Worm (Caenorhabditis elegans) whole organism, L3 larva: ENCODE data around the gene lhpp-1.
"Not testable (repeated sequence)": the region's sequence is repeated elsewhere in the genome, so short reads cannot be mapped to it uniquely, and the experiment has no call there.

Source experiments
- ZK546.5 ChIP-seq: sonication (generic microtip); optimal IDR thresholded peaks from 2 replicates; lab custom pipeline; 2017; ENCODE audit warnings: missing biosample characterization, missing genetic modification characterization
- ama-1 ChIP-seq: fragments of 150-350 bp; optimal IDR thresholded peaks from 2 replicates; lab custom pipeline; 2018
- ceh-28 ChIP-seq: fragments of 150-350 bp; optimal IDR thresholded peaks from 2 replicates; lab custom pipeline; 2014; ENCODE audit warnings: missing biosample characterization, missing genetic modification reagents, missing genetic modification characterization
- ceh-82 ChIP-seq: fragments of 150-350 bp; optimal IDR thresholded peaks from 2 replicates; lab custom pipeline; 2014; ENCODE audit warnings: missing biosample characterization, missing genetic modification characterization
- elt-1 ChIP-seq: fragments of 150-350 bp; optimal IDR thresholded peaks from 2 replicates; lab custom pipeline; 2014; ENCODE audit warnings: missing biosample characterization, missing genetic modification characterization
- jun-1 ChIP-seq: fragments of 150-350 bp; optimal IDR thresholded peaks from 2 replicates; lab custom pipeline; 2014; ENCODE audit warnings: missing biosample characterization, missing genetic modification reagents, missing genetic modification characterization
- lin-15B ChIP-seq: fragments of 150-350 bp; optimal IDR thresholded peaks from 2 replicates; lab custom pipeline; 2014; ENCODE audit warnings: missing biosample characterization, missing genetic modification characterization
- mdl-1 ChIP-seq: fragments of 150-350 bp; optimal IDR thresholded peaks from 2 replicates; lab custom pipeline; 2014; ENCODE audit warnings: missing biosample characterization, missing genetic modification characterization
- nhr-28 ChIP-seq: fragments of 150-350 bp; optimal IDR thresholded peaks from 2 replicates; lab custom pipeline; 2014; ENCODE audit warnings: missing biosample characterization, missing genetic modification characterization
- nhr-76 ChIP-seq: fragments of 150-350 bp; sonication (generic microtip); optimal IDR thresholded peaks from 5 replicates; lab custom pipeline; 2014; ENCODE audit warnings: missing biosample characterization, missing genetic modification characterization
- skn-1 ChIP-seq: fragments of 150-350 bp; optimal IDR thresholded peaks from 2 replicates; lab custom pipeline; 2014; ENCODE audit warnings: missing biosample characterization, missing genetic modification characterization
- unc-62 ChIP-seq: fragments of 150-350 bp; sonication (generic microtip); optimal IDR thresholded peaks from 4 replicates; lab custom pipeline; 2014; ENCODE audit warnings: missing biosample characterization, missing genetic modification reagents, missing genetic modification characterization
- ztf-4 ChIP-seq: fragments of 150-350 bp; optimal IDR thresholded peaks from 2 replicates; lab custom pipeline; 2014; ENCODE audit warnings: missing biosample characterization, missing genetic modification characterization

DNA sequence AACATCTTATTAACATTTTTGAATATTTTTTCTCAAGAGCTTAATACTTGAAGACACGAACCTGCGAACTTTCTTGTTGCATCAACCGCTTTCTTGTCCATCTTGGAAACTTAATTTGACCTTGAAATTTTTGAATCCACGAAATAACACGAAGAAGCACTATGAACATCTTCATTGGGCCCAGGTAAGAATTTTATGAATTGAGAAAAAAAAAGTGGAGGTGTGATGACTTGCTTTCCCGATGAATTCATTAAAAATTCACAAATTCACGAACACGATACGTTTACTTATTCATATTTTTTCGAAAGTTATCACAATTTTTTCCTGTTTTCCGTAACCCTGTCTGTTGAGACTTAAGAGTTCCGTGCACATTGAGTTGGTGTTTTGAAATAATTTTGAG lies 19.1 kb upstream of the lhpp-1 start, which contains the start of gene C27A7.6:
- not testable (repeated sequence) for TF ChIP-seq nhr-28 (tag; lab: Kevin White, UChicago); ZK546.5 (tag; lab: Kevin White, UChicago); unc-62 (GFP tag; lab: Kevin White, UChicago); ceh-82; skn-1 (tag; lab: Kevin White, UChicago); elt-1 (tag; lab: Kevin White, UChicago); ama-1 (lab: Kevin White, UChicago); mdl-1 (tag; lab: Kevin White, UChicago); ceh-28 (tag; lab: Kevin White, UChicago); nhr-76 (tag; lab: Kevin White, UChicago); lin-15B (tag; lab: Kevin White, UChicago); jun-1 (tag; lab: Kevin White, UChicago); ztf-4 (tag; lab: Kevin White, UChicago)
